Fruit fly (Drosophila melanogaster): ENCODE measurements around the gene Bro.

DNA sequence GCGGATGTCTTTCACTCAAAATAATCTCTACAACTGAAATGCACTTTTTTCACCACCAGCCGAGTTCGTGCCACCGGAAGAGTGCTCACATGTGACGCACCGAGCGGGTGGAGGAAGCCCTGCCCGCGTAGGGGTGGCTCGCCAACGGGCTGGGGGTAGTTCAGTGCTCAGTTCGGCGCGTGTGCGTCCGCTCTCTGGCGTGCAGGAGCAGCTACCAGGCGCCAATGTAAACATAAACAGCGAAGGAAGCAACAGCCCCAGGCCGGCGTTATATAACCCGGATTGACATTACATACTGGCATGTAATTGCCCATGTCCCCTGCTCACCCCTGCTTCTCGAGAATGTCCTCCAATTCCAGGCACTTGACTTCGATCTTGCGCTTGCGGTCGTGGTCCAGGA is 16.5 kb downstream of the Bro start:
- TF ChIP-seq psq (optimal IDR thresholded peaks at IDR 0.05): no peak
- TF ChIP-seq ttk (optimal IDR thresholded peaks at IDR 0.05): peak; percentile 82
- no peak for TF ChIP-seq insv (optimal IDR thresholded peaks at IDR 0.05)
- no peak for TF ChIP-seq Myc (optimal IDR thresholded peaks at IDR 0.05)
- TF ChIP-seq h (optimal IDR thresholded peaks at IDR 0.05): no peak
- no peak for TF ChIP-seq Sin3A (optimal IDR thresholded peaks at IDR 0.05)
